Worm (Caenorhabditis elegans): ENCODE data around the gene K07E1.1.

The K07E1.1 gene

ce11 chrII:4597441-4597840, 46.6 kb downstream of the K07E1.1 start:
- TF ChIP-seq flt-1 (GFP tag; IDR thresholded peaks at IDR 0.05) = no peak
- TF ChIP-seq klf-2 (GFP tag; conservative IDR thresholded peaks at IDR 0.05) = no peak
- no peak for TF ChIP-seq cog-1 (tag; optimal IDR thresholded peaks at IDR 0.05)

DNA sequence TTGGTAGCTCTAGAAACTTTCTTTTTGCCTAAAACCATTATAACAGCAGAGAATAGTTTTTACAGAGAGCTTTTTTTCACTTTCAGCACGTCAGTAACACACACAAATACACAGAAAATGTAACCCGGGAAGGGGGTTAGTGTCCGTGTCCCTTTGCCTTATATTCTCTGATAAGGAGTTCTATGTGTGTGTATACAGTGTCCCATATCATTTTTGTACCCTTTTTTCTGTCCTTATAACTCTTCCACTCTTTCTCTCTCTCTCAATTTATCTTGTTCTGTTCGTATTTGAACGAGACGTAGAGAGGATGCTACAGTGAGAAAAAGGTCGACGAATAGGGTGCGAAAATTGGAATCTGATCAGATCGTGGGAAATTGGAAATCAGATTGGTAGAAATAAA, 47.9 kb downstream of the K07E1.1 start:
- TF ChIP-seq cog-1 (tag; optimal IDR thresholded peaks at IDR 0.05) = no peak
- TF ChIP-seq med-1 (GFP tag; optimal IDR thresholded peaks at IDR 0.05; ENCODE audit: insufficient read depth) = no peak
- TF ChIP-seq ztf-23 (GFP tag; IDR thresholded peaks at IDR 0.05) = 0 out of 2 replicates have a peak, but pooled peaks have one; percentile 28
- TF ChIP-seq tab-1 (GFP tag; IDR thresholded peaks at IDR 0.05) = no peak
- no peak for TF ChIP-seq ztf-29 (GFP tag; IDR thresholded peaks at IDR 0.05)
- TF ChIP-seq T22C8.4 (GFP tag; IDR thresholded peaks at IDR 0.05) = no peak
- no peak for TF ChIP-seq flt-1 (GFP tag; IDR thresholded peaks at IDR 0.05)
- TF ChIP-seq klf-2 (GFP tag; conservative IDR thresholded peaks at IDR 0.05) = no peak

ce11 chrII:4599838-4600237, 49.0 kb downstream of the K07E1.1 start:
- no peak for TF ChIP-seq ztf-29 (GFP tag; IDR thresholded peaks at IDR 0.05)
- no peak for TF ChIP-seq T22C8.4 (GFP tag; IDR thresholded peaks at IDR 0.05)
- TF ChIP-seq tab-1 (GFP tag; IDR thresholded peaks at IDR 0.05) = no peak
- TF ChIP-seq med-1 (GFP tag; optimal IDR thresholded peaks at IDR 0.05; ENCODE audit: insufficient read depth) = no peak
- no peak for TF ChIP-seq cog-1 (tag; optimal IDR thresholded peaks at IDR 0.05)
- TF ChIP-seq ztf-23 (GFP tag; IDR thresholded peaks at IDR 0.05) = no peak
- TF ChIP-seq flt-1 (GFP tag; IDR thresholded peaks at IDR 0.05) = no peak
- TF ChIP-seq klf-2 (GFP tag; conservative IDR thresholded peaks at IDR 0.05) = no peak
- TF ChIP-seq ref-1 (GFP tag; conservative IDR thresholded peaks at IDR 0.05) = no peak

DNA sequence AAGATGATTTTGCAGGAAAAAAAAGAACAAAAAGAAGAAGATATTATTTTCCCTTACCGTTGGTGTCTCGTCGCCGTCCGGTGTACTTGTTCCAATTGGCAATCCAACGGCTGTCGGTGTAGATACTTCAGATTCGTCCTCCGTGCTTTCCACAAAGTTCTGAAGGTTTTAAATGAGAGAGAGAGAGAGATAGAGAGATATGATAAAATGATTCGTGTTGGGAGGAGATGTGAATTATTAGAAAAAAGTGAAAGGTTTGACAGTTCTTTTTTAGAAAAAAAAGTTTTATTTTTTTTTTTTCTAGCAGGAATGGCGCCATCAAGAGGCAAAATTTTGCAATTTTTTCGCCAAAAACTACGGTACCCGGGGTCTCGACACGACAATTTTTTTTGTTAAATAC, 49.4 kb downstream of the K07E1.1 start:
- TF ChIP-seq klf-2 (GFP tag; conservative IDR thresholded peaks at IDR 0.05) (no peak), cog-1 (tag; optimal IDR thresholded peaks at IDR 0.05) (no peak), flt-1 (GFP tag; IDR thresholded peaks at IDR 0.05) (no peak), T22C8.4 (GFP tag; IDR thresholded peaks at IDR 0.05) (no peak), ztf-29 (GFP tag; IDR thresholded peaks at IDR 0.05) (no peak), ref-1 (GFP tag; conservative IDR thresholded peaks at IDR 0.05) (no peak), ztf-23 (GFP tag; IDR thresholded peaks at IDR 0.05) (no peak), med-1 (GFP tag; optimal IDR thresholded peaks at IDR 0.05; ENCODE audit: insufficient read depth) (no peak), tab-1 (GFP tag; IDR thresholded peaks at IDR 0.05) (no peak)

- TF ChIP-seq cog-1 (tag; optimal IDR thresholded peaks at IDR 0.05) (no peak), ztf-23 (GFP tag; IDR thresholded peaks at IDR 0.05) (no peak), ref-1 (GFP tag; conservative IDR thresholded peaks at IDR 0.05) (no peak), ztf-29 (GFP tag; IDR thresholded peaks at IDR 0.05) (no peak), T22C8.4 (GFP tag; IDR thresholded peaks at IDR 0.05) (no peak), klf-2 (GFP tag; conservative IDR thresholded peaks at IDR 0.05) (no peak), flt-1 (GFP tag; IDR thresholded peaks at IDR 0.05) (no peak), med-1 (GFP tag; optimal IDR thresholded peaks at IDR 0.05; ENCODE audit: insufficient read depth) (no peak), tab-1 (GFP tag; IDR thresholded peaks at IDR 0.05) (no peak)
Measured at ce11 chrII:4600818-4601217, 49.9 kb downstream of the K07E1.1 start.

DNA sequence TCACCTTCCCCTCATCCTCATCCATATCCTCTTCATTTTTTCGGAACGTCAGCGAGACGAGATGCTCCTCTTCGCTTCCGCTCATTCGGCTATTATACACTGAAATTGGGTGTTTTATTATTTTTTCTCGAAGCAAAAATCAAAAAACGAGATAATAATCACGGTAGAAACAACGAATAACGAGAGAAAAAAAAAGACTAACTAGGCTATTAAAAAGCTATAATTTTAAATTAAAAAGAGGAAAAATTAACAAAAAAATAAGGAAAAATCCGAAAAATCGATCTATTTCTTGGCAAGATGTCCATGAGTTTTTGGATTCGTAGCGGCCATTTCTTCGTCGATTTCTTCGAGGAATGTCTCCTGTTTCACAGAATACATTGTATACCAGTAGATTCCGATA, 50.4 kb downstream of the K07E1.1 start, which contains the start of gene ipla-1:
Gene ipla-1 (minus strand): TSS at position 101 of the 400 bp plus-strand sequence.
- TF ChIP-seq tab-1 (GFP tag; IDR thresholded peaks at IDR 0.05) (no peak), cog-1 (tag; optimal IDR thresholded peaks at IDR 0.05) (no peak), ref-1 (GFP tag; conservative IDR thresholded peaks at IDR 0.05) (no peak), klf-2 (GFP tag; conservative IDR thresholded peaks at IDR 0.05) (no peak), med-1 (GFP tag; optimal IDR thresholded peaks at IDR 0.05; ENCODE audit: insufficient read depth) (no peak), flt-1 (GFP tag; IDR thresholded peaks at IDR 0.05) (no peak), ztf-23 (GFP tag; IDR thresholded peaks at IDR 0.05) (no peak)

Measured in whole organism, midembryonic.